Worm (Caenorhabditis elegans) whole organism, L2 larva: Measurements from ENCODE around the gene sre-29.

ENCODE experiments used
- R02D3.7 ChIP-seq: fragments of 150-350 bp; optimal IDR thresholded peaks from 2 replicates; lab custom pipeline; 2014; ENCODE audit warnings: missing biosample characterization, missing genetic modification characterization
- lsy-2 ChIP-seq, 2 experiments: fragments of 150-350 bp in 1 of 2; sonication (generic microtip) in 1 of 2; optimal IDR thresholded peaks; 2 replicates each; lab custom pipeline; 2014 to 2017; ENCODE audit warnings: missing biosample characterization in 2 of 2, missing genetic modification characterization in 2 of 2
- nhr-12 ChIP-seq: fragments of 150-350 bp; optimal IDR thresholded peaks from 2 replicates; lab custom pipeline; 2014; ENCODE audit warnings: missing biosample characterization, missing genetic modification characterization
- nhr-237 ChIP-seq: fragments of 150-350 bp; optimal IDR thresholded peaks from 2 replicates; lab custom pipeline; 2014; ENCODE audit warnings: missing biosample characterization, missing genetic modification characterization
- sem-4 ChIP-seq: fragments of 150-350 bp; optimal IDR thresholded peaks from 2 replicates; lab custom pipeline; 2014; ENCODE audit warnings: missing biosample characterization, missing genetic modification reagents, missing genetic modification characterization
- skn-1 ChIP-seq: sonication (generic microtip); optimal IDR thresholded peaks from 2 replicates; lab custom pipeline; 2017; ENCODE audit warnings: missing biosample characterization, missing genetic modification characterization
- snpc-4 ChIP-seq: fragments of 150-350 bp; optimal IDR thresholded peaks from 2 replicates; lab custom pipeline; 2014; ENCODE audit warnings: missing biosample characterization, missing genetic modification characterization

DNA sequence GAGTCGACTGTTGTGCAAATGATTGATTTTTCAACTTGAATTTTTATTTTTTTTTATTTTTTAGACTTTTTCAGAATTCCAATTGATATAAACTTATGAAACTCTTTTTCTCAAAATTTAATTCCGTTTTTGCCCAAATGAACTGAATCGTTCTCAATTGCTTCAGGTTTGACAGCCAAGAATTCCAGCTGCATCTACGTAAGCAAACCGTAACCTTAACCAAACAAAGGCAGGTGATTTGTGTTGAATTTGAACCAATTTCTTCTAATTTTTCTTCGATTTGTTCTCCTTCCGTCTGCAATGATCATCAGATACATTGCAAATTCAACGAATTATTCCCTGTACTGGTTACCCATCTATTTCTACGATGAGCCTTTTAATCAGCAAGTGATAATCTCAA, 48.2 kb upstream of the sre-29 start, which contains the start of gene sre-34:
- no peak for TF ChIP-seq skn-1 (tag; lab: Kevin White, UChicago)
- no peak for TF ChIP-seq lsy-2 (tag; optimal IDR thresholded peaks at IDR 0.05; lab: Kevin White, UChicago)
- TF ChIP-seq snpc-4 (tag; lab: Kevin White, UChicago) = no peak
- TF ChIP-seq R02D3.7 = no peak
- no peak for TF ChIP-seq sem-4
- TF ChIP-seq nhr-12 (tag; lab: Kevin White, UChicago) = no peak
- TF ChIP-seq nhr-237 (tag; lab: Kevin White, UChicago) = no peak
